Worm (Caenorhabditis elegans): Measurements from ENCODE around the gene F14H3.5.

The F14H3.5 gene

ce11 chrV:16057010-16057463 is at the start of gene F14H3.5:
Gene F14H3.5 (minus strand): TSS chrV:16057060.
- TF ChIP-seq ceh-34 (tag; optimal IDR thresholded peaks at IDR 0.05): no peak
- TF ChIP-seq mec-3 (tag; optimal IDR thresholded peaks at IDR 0.05; ENCODE audit: borderline replicate concordance): no peak
- TF ChIP-seq ets-4 (tag; optimal IDR thresholded peaks at IDR 0.05): no peak
- no peak for TF ChIP-seq fkh-6 (tag; optimal IDR thresholded peaks at IDR 0.05)
- TF ChIP-seq ztf-16 (tag; optimal IDR thresholded peaks at IDR 0.05): no peak
- TF ChIP-seq ref-2 (tag; optimal IDR thresholded peaks at IDR 0.05): no peak
- TF ChIP-seq ama-1 (optimal IDR thresholded peaks at IDR 0.05): no peak
- no peak for TF ChIP-seq dmd-4 (tag; optimal IDR thresholded peaks at IDR 0.05; ENCODE audit: borderline replicate concordance)
- TF ChIP-seq hlh-8 (tag; optimal IDR thresholded peaks at IDR 0.05): no peak
- no peak for TF ChIP-seq rnt-1 (tag; optimal IDR thresholded peaks at IDR 0.05)
- TF ChIP-seq K09A11.1 (tag; optimal IDR thresholded peaks at IDR 0.05; ENCODE audit: insufficient read depth): no peak
- no peak for TF ChIP-seq ceh-19 (GFP tag; optimal IDR thresholded peaks at IDR 0.05)
- no peak for TF ChIP-seq npax-4 (tag; optimal IDR thresholded peaks at IDR 0.05)

- TF ChIP-seq hlh-15 (tag; optimal IDR thresholded peaks at IDR 0.05): no peak
- no peak for TF ChIP-seq fax-1 (tag; optimal IDR thresholded peaks at IDR 0.05)
- no peak for TF ChIP-seq hlh-30 (tag; optimal IDR thresholded peaks at IDR 0.05; ENCODE audit: insufficient read depth)
- no peak for TF ChIP-seq pha-2 (tag; optimal IDR thresholded peaks at IDR 0.05)
- TF ChIP-seq ets-4 (tag; optimal IDR thresholded peaks at IDR 0.05): no peak
- no peak for TF ChIP-seq fkh-10 (GFP tag; optimal IDR thresholded peaks at IDR 0.05)
- no peak for TF ChIP-seq sdc-2 (tag; optimal IDR thresholded peaks at IDR 0.05)
- TF ChIP-seq ahr-1 (tag; optimal IDR thresholded peaks at IDR 0.05): no peak
- no peak for TF ChIP-seq ceh-2 (tag; optimal IDR thresholded peaks at IDR 0.05)
- no peak for TF ChIP-seq madf-2 (tag; optimal IDR thresholded peaks at IDR 0.05)
- no peak for TF ChIP-seq hlh-6 (tag; optimal IDR thresholded peaks at IDR 0.05)
Measured at ce11 chrV:16103594-16103993, 46.7 kb upstream of the F14H3.5 start, which contains the start of gene argk-1. Gene argk-1 (plus strand): TSS chrV:16103894.

ce11 chrV:16100103-16100730 is 43.4 kb upstream of the F14H3.5 start, which contains the start of gene cth-1:
Gene cth-1 (plus strand): TSS chrV:16100680.
- TF ChIP-seq elt-2 (tag; optimal IDR thresholded peaks at IDR 0.05) (peak; percentile 55), nhr-232 (tag; optimal IDR thresholded peaks at IDR 0.05) (no peak), C08G9.2 (tag; optimal IDR thresholded peaks at IDR 0.05) (no peak), K02D7.2 (tag; optimal IDR thresholded peaks at IDR 0.05) (no peak)

ce11 chrV:16099441-16099840 is 42.6 kb upstream of the F14H3.5 start, which contains the start of gene str-7:
Gene str-7 (minus strand): TSS chrV:16099541.
- TF ChIP-seq elt-2 (tag; optimal IDR thresholded peaks at IDR 0.05): peak; percentile 50
- no peak for TF ChIP-seq pag-3 (tag; optimal IDR thresholded peaks at IDR 0.05; ENCODE audit: borderline replicate concordance)

DNA sequence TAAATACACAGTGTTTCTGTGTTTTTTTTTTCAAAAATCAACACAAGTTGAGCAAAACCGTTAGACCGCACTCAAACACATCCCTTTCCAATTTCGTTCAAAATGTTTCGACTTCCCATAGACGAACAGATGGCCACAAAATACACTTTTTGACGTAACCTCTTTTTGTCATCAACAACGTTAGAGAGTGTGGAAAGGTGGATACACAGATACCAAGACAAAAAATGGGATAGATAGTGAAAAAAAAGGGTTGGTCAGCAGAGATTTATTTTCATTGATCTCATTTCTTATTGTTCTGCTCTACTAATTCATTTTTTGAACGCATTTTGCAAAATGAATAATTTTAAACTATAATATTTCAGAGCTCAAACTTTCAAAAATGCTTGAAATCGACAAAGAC is 38.0 kb upstream of the F14H3.5 start:
- TF ChIP-seq ref-2 (tag; optimal IDR thresholded peaks at IDR 0.05) (no peak), pros-1 (tag; optimal IDR thresholded peaks at IDR 0.05) (no peak), ceh-45 (GFP tag; IDR thresholded peaks at IDR 0.05) (no peak), C38D4.7 (GFP tag; optimal IDR thresholded peaks at IDR 0.05) (no peak), ceh-18 (tag; optimal IDR thresholded peaks at IDR 0.05) (no peak), ttx-3 (tag; optimal IDR thresholded peaks at IDR 0.05) (no peak), pha-2 (tag; optimal IDR thresholded peaks at IDR 0.05) (no peak), eyg-1 (tag; optimal IDR thresholded peaks at IDR 0.05) (no peak), ceh-24 (tag; optimal IDR thresholded peaks at IDR 0.05) (no peak), ceh-22 (tag; optimal IDR thresholded peaks at IDR 0.05) (no peak), pha-4 (tag; optimal IDR thresholded peaks at IDR 0.05) (no peak), K02D7.2 (tag; optimal IDR thresholded peaks at IDR 0.05) (no peak)
